Worm (Caenorhabditis elegans) whole organism, L4 larva: Measurements from ENCODE around the gene R02E4.2.

ENCODE experiments used
- F37D6.2 ChIP-seq: sonication (generic microtip); optimal IDR thresholded peaks from 2 replicates; lab custom pipeline; 2016; ENCODE audit warnings: mild to moderate bottlenecking, missing genetic modification characterization, missing compliant biosample characterization
- F44E2.7 ChIP-seq: fragments of 200-800 bp; sonication (Bioruptor generic); IDR thresholded peaks from 2 replicates; pipeline ENCODE4 v2.1.2; 2022; ENCODE audit warnings: missing genetic modification characterization, missing compliant biosample characterization
- R02D3.7 ChIP-seq: fragments of 150-350 bp; sonication (generic microtip); optimal IDR thresholded peaks from 3 replicates; lab custom pipeline; 2014; ENCODE audit warnings: missing biosample characterization, missing genetic modification characterization
- T20F7.1 ChIP-seq: fragments of 200-800 bp; sonication (Bioruptor generic); optimal IDR thresholded peaks from 2 replicates; lab custom pipeline; 2018; ENCODE audit warnings: mild to moderate bottlenecking, missing genetic modification characterization, missing compliant biosample characterization
- Y105C5A.15 ChIP-seq: fragments of 200-800 bp; sonication (Bioruptor generic); IDR thresholded peaks from 2 replicates; pipeline ENCODE4 v1.3.6; 2022; ENCODE audit warnings: missing genetic modification characterization, missing compliant biosample characterization
- aha-1 ChIP-seq: fragments of 150-350 bp; peaks from one replicate; lab custom pipeline; 2014; ENCODE audit warnings: missing biosample characterization, missing genetic modification characterization
- ama-1 ChIP-seq: fragments of 150-350 bp; optimal IDR thresholded peaks from 2 replicates; lab custom pipeline; 2014; ENCODE audit warnings: inconsistent platforms, mixed read lengths
- ceh-20 ChIP-seq: fragments of 200-800 bp; sonication (Bioruptor generic); IDR thresholded peaks from 2 replicates; pipeline ENCODE4 v1.3.6; 2022; ENCODE audit warnings: missing genetic modification reagents, missing genetic modification characterization, missing compliant biosample characterization
- ceh-28 ChIP-seq: fragments of 150-350 bp; optimal IDR thresholded peaks from 2 replicates; lab custom pipeline; 2014; ENCODE audit warnings: missing biosample characterization, missing genetic modification reagents, missing genetic modification characterization
- ceh-32 ChIP-seq: sonication (generic microtip); optimal IDR thresholded peaks from 2 replicates; lab custom pipeline; 2016; ENCODE audit warnings: mild to moderate bottlenecking, missing genetic modification characterization, missing compliant biosample characterization; ENCODE audit not compliant: poor library complexity
- ceh-44 ChIP-seq: fragments of 200-800 bp; sonication (Bioruptor generic); IDR thresholded peaks from 2 replicates; pipeline ENCODE4 v1.3.6; 2022; ENCODE audit warnings: missing genetic modification reagents, missing genetic modification characterization, missing compliant biosample characterization
- ctbp-1 ChIP-seq: fragments of 200-800 bp; sonication (Bioruptor generic); IDR thresholded peaks from 2 replicates; pipeline ENCODE4 v1.3.6; 2022; ENCODE audit warnings: missing genetic modification reagents, missing genetic modification characterization, missing compliant biosample characterization
- daf-16 ChIP-seq, 3 experiments: sonication (generic microtip); optimal IDR thresholded peaks; 2 replicates each; lab custom pipeline; 2016 to 2017; ENCODE audit warnings: missing genetic modification characterization in 3 of 3, missing genetic modification reagents in 3 of 3, mild to moderate bottlenecking in 2 of 3, missing compliant biosample characterization in 2 of 3, missing biosample characterization in 1 of 3, moderate library complexity in 1 of 3
- daf-19 ChIP-seq: fragments of 200-800 bp; sonication (Bioruptor generic); conservative IDR thresholded peaks from 2 replicates; pipeline ENCODE4 v1.3.6; 2022; ENCODE audit warnings: missing genetic modification characterization, missing compliant biosample characterization
- daf-8 ChIP-seq: fragments of 200-800 bp; sonication (Bioruptor generic); IDR thresholded peaks from 2 replicates; pipeline ENCODE4 v1.3.6; 2022; ENCODE audit warnings: missing genetic modification characterization, missing compliant biosample characterization
- dmd-6 ChIP-seq: fragments of 200-800 bp; sonication (Bioruptor generic); IDR thresholded peaks from 2 replicates; pipeline ENCODE4 v1.3.6; 2022; ENCODE audit warnings: missing genetic modification reagents, missing genetic modification characterization, missing compliant biosample characterization
- dmd-9 ChIP-seq: fragments of 200-800 bp; sonication (Bioruptor generic); IDR thresholded peaks from 2 replicates; pipeline ENCODE4 v1.3.6; 2022; ENCODE audit warnings: missing genetic modification reagents, missing genetic modification characterization, missing compliant biosample characterization
- dpl-1 ChIP-seq: fragments of 150-350 bp; optimal IDR thresholded peaks from 2 replicates; lab custom pipeline; 2014; ENCODE audit warnings: missing biosample characterization, missing genetic modification reagents, missing genetic modification characterization
- duxl-1 ChIP-seq: sonication (generic microtip); optimal IDR thresholded peaks from 2 replicates; lab custom pipeline; 2016; ENCODE audit warnings: mild to moderate bottlenecking, missing genetic modification characterization, moderate library complexity, missing compliant biosample characterization; ENCODE audit not compliant: poor library complexity
- fkh-10 ChIP-seq: fragments of 150-350 bp; optimal IDR thresholded peaks from 2 replicates; lab custom pipeline; 2014; ENCODE audit warnings: missing biosample characterization, missing genetic modification reagents, missing genetic modification characterization
- hif-1 ChIP-seq, 2 experiments: sonication (generic microtip); optimal IDR thresholded peaks; 2 replicates each; lab custom pipeline; 2016 to 2017; ENCODE audit warnings: missing compliant biosample characterization in 2 of 2, missing genetic modification characterization in 2 of 2, missing genetic modification reagents in 2 of 2, missing genotype in 2 of 2, mild to moderate bottlenecking in 1 of 2
- lin-1 ChIP-seq: fragments of 200-800 bp; sonication (Bioruptor generic); IDR thresholded peaks from 2 replicates; pipeline ENCODE4 v1.3.6; 2022; ENCODE audit warnings: missing genetic modification reagents, missing genetic modification characterization, missing compliant biosample characterization
- lin-13 ChIP-seq: fragments of 150-350 bp; optimal IDR thresholded peaks from 2 replicates; lab custom pipeline; 2014; ENCODE audit warnings: missing biosample characterization, missing genetic modification reagents, missing genetic modification characterization
- lin-15B ChIP-seq: fragments of 150-350 bp; sonication (generic microtip); optimal IDR thresholded peaks from 3 replicates; lab custom pipeline; 2014; ENCODE audit warnings: missing biosample characterization, missing genetic modification characterization
- lin-39 ChIP-seq: fragments of 150-350 bp; optimal IDR thresholded peaks from 2 replicates; lab custom pipeline; 2014; ENCODE audit warnings: missing biosample characterization, missing genetic modification reagents, missing genetic modification characterization
- lsy-2 ChIP-seq, 2 experiments: fragments of 150-350 bp in 1 of 2; sonication (generic microtip) in 1 of 2; optimal IDR thresholded peaks; 2 replicates each; lab custom pipeline; 2014 to 2017; ENCODE audit warnings: missing biosample characterization in 2 of 2, missing genetic modification characterization in 2 of 2
- madf-9 ChIP-seq: fragments of 200-800 bp; sonication (Bioruptor generic); conservative IDR thresholded peaks from 2 replicates; pipeline ENCODE4 v1.3.6; 2022; ENCODE audit warnings: missing genetic modification reagents, missing genetic modification characterization, missing compliant biosample characterization
- mdl-1 ChIP-seq, 2 experiments: fragments of 150-350 bp in 1 of 2; sonication (generic microtip) in 1 of 2; optimal IDR thresholded peaks; 2 replicates each; lab custom pipeline; 2014 to 2017; ENCODE audit warnings: missing biosample characterization in 2 of 2, missing genetic modification characterization in 2 of 2
- mdt-29 ChIP-seq: fragments of 200-800 bp; sonication (Bioruptor generic); IDR thresholded peaks from 2 replicates; pipeline ENCODE4 v1.3.6; 2022; ENCODE audit warnings: missing genetic modification reagents, missing genetic modification characterization, missing compliant biosample characterization
- mep-1 ChIP-seq: fragments of 150-350 bp; sonication (generic microtip); optimal IDR thresholded peaks from 3 replicates; lab custom pipeline; 2014; ENCODE audit warnings: missing biosample characterization, missing genetic modification characterization
- mes-2 ChIP-seq: sonication (generic microtip); optimal IDR thresholded peaks from 2 replicates; lab custom pipeline; 2016; ENCODE audit warnings: missing genotype, mild to moderate bottlenecking, missing genetic modification characterization, missing compliant biosample characterization; ENCODE audit not compliant: poor library complexity, severe bottlenecking
- nhr-11 ChIP-seq: fragments of 150-350 bp; optimal IDR thresholded peaks from 2 replicates; lab custom pipeline; 2014; ENCODE audit warnings: missing biosample characterization, missing genetic modification characterization
- nhr-25 ChIP-seq: sonication (generic microtip); optimal IDR thresholded peaks from 2 replicates; lab custom pipeline; 2017; ENCODE audit warnings: missing genetic modification characterization, mild to moderate bottlenecking, missing compliant biosample characterization, antibody characterized with exemption, moderate library complexity, borderline replicate concordance; ENCODE audit not compliant: insufficient read depth
- nhr-28 ChIP-seq: fragments of 150-350 bp; optimal IDR thresholded peaks from 2 replicates; lab custom pipeline; 2014; ENCODE audit warnings: missing biosample characterization, missing genetic modification characterization
- nhr-48 ChIP-seq: sonication (generic microtip); optimal IDR thresholded peaks from 2 replicates; lab custom pipeline; 2016; ENCODE audit warnings: mild to moderate bottlenecking, missing genetic modification characterization, missing compliant biosample characterization
- pha-4 ChIP-seq, 2 experiments: fragments of 150-350 bp in 1 of 2; fragments of 200-800 bp in 1 of 2; sonication (Bioruptor generic) in 1 of 2; IDR thresholded peaks in 1 of 2; optimal IDR thresholded peaks in 1 of 2; 2 replicates each; pipeline versions ENCODE4 v1.3.6 to Lab custom; 2014 to 2022; ENCODE audit warnings: missing genetic modification characterization in 2 of 2, missing genetic modification reagents in 2 of 2, missing biosample characterization in 1 of 2, missing compliant biosample characterization in 1 of 2
- php-3 ChIP-seq: fragments of 200-800 bp; sonication (Bioruptor generic); IDR thresholded peaks from 2 replicates; pipeline ENCODE4 v1.3.6; 2022; ENCODE audit warnings: missing genetic modification reagents, missing genetic modification characterization, missing compliant biosample characterization
- pqm-1 ChIP-seq: sonication (generic microtip); optimal IDR thresholded peaks from 2 replicates; lab custom pipeline; 2017; ENCODE audit warnings: missing biosample characterization, missing genetic modification characterization
- saeg-2 ChIP-seq: fragments of 200-800 bp; sonication (Bioruptor generic); IDR thresholded peaks from 2 replicates; pipeline ENCODE4 v1.3.6; 2022; ENCODE audit warnings: missing genetic modification reagents, missing genetic modification characterization, missing compliant biosample characterization
- tra-1 ChIP-seq: fragments of 200-800 bp; sonication (Bioruptor generic); IDR thresholded peaks from 2 replicates; pipeline ENCODE4 v1.3.6; 2022; ENCODE audit warnings: missing genetic modification reagents, missing genetic modification characterization, missing compliant biosample characterization
- unc-39 ChIP-seq: sonication (generic microtip); optimal IDR thresholded peaks from 2 replicates; lab custom pipeline; 2017; ENCODE audit warnings: missing biosample characterization, missing genetic modification characterization
- unc-62 ChIP-seq, 3 experiments: fragments of 150-350 bp in 1 of 3; sonication (generic microtip); optimal IDR thresholded peaks in 2 of 3; peaks in 1 of 3; 1 replicate in 1 of 3; 2 replicates in 2 of 3; lab custom pipeline; 2014 to 2017; ENCODE audit warnings: missing biosample characterization in 3 of 3, missing genetic modification characterization in 3 of 3, missing genetic modification reagents in 3 of 3, missing genotype in 1 of 3
- vab-7 ChIP-seq: fragments of 200-800 bp; sonication (Bioruptor generic); IDR thresholded peaks from 2 replicates; pipeline ENCODE4 v1.3.6; 2022; ENCODE audit warnings: missing genetic modification reagents, missing genetic modification characterization, missing compliant biosample characterization
- ztf-7 ChIP-seq: fragments of 150-350 bp; optimal IDR thresholded peaks from 2 replicates; lab custom pipeline; 2014; ENCODE audit warnings: missing biosample characterization, missing genetic modification characterization

Gene R02E4.2

DNA sequence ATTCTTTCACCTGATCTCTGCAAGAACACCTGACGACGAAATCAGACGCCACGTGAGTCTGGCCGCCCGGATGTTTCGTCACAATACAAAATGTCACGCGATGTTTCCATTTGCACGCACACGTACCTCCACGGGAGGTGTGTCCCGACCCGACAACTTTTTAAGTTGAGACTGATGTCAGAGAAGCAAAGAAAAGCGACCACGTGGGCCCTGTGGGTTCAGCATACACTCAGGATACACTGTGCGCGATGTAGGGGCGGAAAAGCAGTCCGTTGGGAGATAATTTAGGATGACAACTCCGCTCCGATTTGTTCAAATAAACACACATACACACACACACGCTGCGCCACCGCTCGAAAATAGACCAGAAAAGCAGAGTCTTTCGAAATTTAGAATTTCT is 34.9 kb downstream of the R02E4.2 start (continued):
- TF ChIP-seq nhr-11 (tag; lab: Kevin White, UChicago) (peak; percentile 83), T20F7.1 (peak; percentile 60), nhr-48 (tag; lab: Kevin White, UChicago) (peak; percentile 97), ama-1 (peak; percentile 59), pha-4 (GFP tag; IDR thresholded peaks at IDR 0.05; lab: Robert Waterston, UW) (peak; percentile 50; the same call in 1 of the 2 replicates), pha-4 (tag; optimal IDR thresholded peaks at IDR 0.05; lab: Kevin White, UChicago) (no peak), ctbp-1 (GFP tag; lab: Robert Waterston, UW) (peak; percentile 58; the same call in 1 of the 2 replicates), F37D6.2 (tag; lab: Kevin White, UChicago) (no peak), php-3 (GFP tag; lab: Robert Waterston, UW) (peak; percentile 57; the same call in 1 of the 2 replicates), madf-9 (peak; percentile 56; the same call in 1 of the 2 replicates), dmd-9 (GFP tag; lab: Robert Waterston, UW) (0 out of 2 replicates have a peak, but pooled peaks have one; percentile 5), ceh-28 (tag; lab: Kevin White, UChicago) (no peak), ceh-32 (tag; lab: Kevin White, UChicago) (peak; percentile 48), hif-1 (tag; optimal IDR thresholded peaks at IDR 0.05; lab: Kevin White, UChicago) (peak; percentile 98 to 100)

DNA sequence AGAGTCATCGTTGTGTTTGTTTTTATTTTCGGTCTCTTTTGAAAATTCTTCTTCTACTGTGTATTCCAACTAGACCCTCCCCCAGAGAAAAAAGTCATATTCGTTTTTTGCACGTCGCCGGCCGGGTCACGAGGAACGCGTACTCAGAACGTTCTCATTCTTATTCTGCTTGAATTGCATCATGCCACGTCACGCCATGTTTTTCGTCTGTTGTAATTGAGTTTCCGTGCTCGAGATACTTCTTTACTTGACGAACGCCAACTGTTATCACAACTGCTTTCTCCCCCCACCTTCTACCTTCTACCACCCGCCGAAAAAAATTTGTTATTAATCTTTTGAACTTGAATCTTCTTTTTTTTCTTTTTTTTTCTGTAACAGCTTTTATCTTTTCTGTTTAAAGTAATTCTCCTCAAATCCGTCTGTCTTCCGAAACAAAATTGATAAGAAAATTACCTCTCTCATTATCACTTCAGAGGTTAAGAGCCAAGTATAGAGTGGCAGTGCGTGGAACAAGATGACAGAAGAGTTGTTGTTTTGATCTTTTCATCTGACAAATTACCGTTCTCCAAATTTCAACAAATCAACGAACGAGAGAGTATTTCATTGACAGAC is 35.5 kb downstream of the R02E4.2 start:
- 0 out of 2 replicates have a peak, but pooled peaks have one; percentile 13 for TF ChIP-seq lin-1
- no peak for TF ChIP-seq R02D3.7 (tag; lab: Kevin White, UChicago)
- no peak for TF ChIP-seq lin-39 (tag; lab: Kevin White, UChicago)
- TF ChIP-seq dpl-1 (GFP tag; lab: Kevin White, UChicago) = no peak
- peak; percentile 72 for TF ChIP-seq ztf-7 (tag; lab: Kevin White, UChicago)
- peak; percentile 33 for TF ChIP-seq pqm-1
- no peak for TF ChIP-seq unc-62 (GFP tag; optimal IDR thresholded peaks at IDR 0.05 in 1 of 2; lab: Kevin White, UChicago)
- TF ChIP-seq unc-62 (tag; optimal IDR thresholded peaks at IDR 0.05; lab: Kevin White, UChicago) = no peak
- TF ChIP-seq mep-1 = peak; percentile 43
- TF ChIP-seq nhr-48 (tag; lab: Kevin White, UChicago) = no peak
- no peak for TF ChIP-seq daf-8 (GFP tag; lab: Robert Waterston, UW)
- TF ChIP-seq lin-15B (tag; lab: Kevin White, UChicago) = no peak
- TF ChIP-seq nhr-11 (tag; lab: Kevin White, UChicago) = peak; percentile 77
- TF ChIP-seq ceh-28 (tag; lab: Kevin White, UChicago) = no peak
- TF ChIP-seq ceh-20 (GFP tag; lab: Robert Waterston, UW) = peak; percentile 56; the same call in 1 of the 2 replicates
- TF ChIP-seq lsy-2 (tag; optimal IDR thresholded peaks at IDR 0.05; lab: Kevin White, UChicago) = peak in 1 of 2 experiments; percentile 79
- peak; percentile 8 for TF ChIP-seq nhr-28 (tag; lab: Kevin White, UChicago)
- TF ChIP-seq ctbp-1 (GFP tag; lab: Robert Waterston, UW) = peak; percentile 73; the same call in 1 of the 2 replicates
- TF ChIP-seq nhr-25 (tag; lab: Kevin White, UChicago) = no peak
- TF ChIP-seq mdt-29 (GFP tag; lab: Robert Waterston, UW) = peak; percentile 84
- 0 out of 2 replicates have a peak, but pooled peaks have one; percentile 8 for TF ChIP-seq daf-19
- TF ChIP-seq fkh-10 = peak; percentile 6
- peak in 1 of 2 experiments; percentile 99 for TF ChIP-seq hif-1 (tag; optimal IDR thresholded peaks at IDR 0.05; lab: Kevin White, UChicago)
- peak; percentile 40 for TF ChIP-seq mes-2 (tag; lab: Kevin White, UChicago)
- TF ChIP-seq aha-1 (tag; lab: Kevin White, UChicago) = peak; percentile 100
- TF ChIP-seq ceh-44 (GFP tag; lab: Robert Waterston, UW) = peak; percentile 10; the same call in 1 of the 2 replicates
- TF ChIP-seq daf-16 (GFP tag; optimal IDR thresholded peaks at IDR 0.05; lab: Kevin White, UChicago) = peak in 1 of 2 experiments; percentile 89
- TF ChIP-seq daf-16 (tag; optimal IDR thresholded peaks at IDR 0.05; lab: Kevin White, UChicago) = peak; percentile 84
- TF ChIP-seq vab-7 (GFP tag; lab: Robert Waterston, UW) = no peak
- peak; percentile 28 for TF ChIP-seq F37D6.2 (tag; lab: Kevin White, UChicago)
- peak; percentile 59; the same call in 1 of the 2 replicates for TF ChIP-seq tra-1 (GFP tag; lab: Robert Waterston, UW)
- no peak for TF ChIP-seq Y105C5A.15
- TF ChIP-seq F44E2.7 (GFP tag; lab: Robert Waterston, UW) = no peak
- TF ChIP-seq saeg-2 (GFP tag; lab: Robert Waterston, UW) = 0 out of 2 replicates have a peak, but pooled peaks have one; percentile 6
- no peak for TF ChIP-seq mdl-1 (tag; optimal IDR thresholded peaks at IDR 0.05; lab: Kevin White, UChicago)
- TF ChIP-seq lin-13 (GFP tag; lab: Kevin White, UChicago) = no peak
- no peak for TF ChIP-seq duxl-1 (tag; lab: Kevin White, UChicago)
- peak; percentile 51 for TF ChIP-seq dmd-6 (GFP tag; lab: Robert Waterston, UW)
- TF ChIP-seq unc-39 (tag; lab: Kevin White, UChicago) = no peak
